Fruit fly (Drosophila melanogaster) whole organism, prepupa: ENCODE results near the gene CG13841.

Experiments used
- CG4318 ChIP-seq: fragments of 200-800 bp; sonication (Bioruptor generic); optimal IDR thresholded peaks from 3 replicates; lab custom pipeline; 2017; ENCODE audit warnings: missing biosample characterization, mild to moderate bottlenecking, missing genetic modification characterization
- CG6276 ChIP-seq: fragments of 200-800 bp; sonication (Bioruptor generic); optimal IDR thresholded peaks from 2 replicates; lab custom pipeline; 2017; ENCODE audit warnings: missing biosample characterization, mild to moderate bottlenecking, missing genetic modification characterization
- CG7368 ChIP-seq: fragments of 200-800 bp; sonication (Bioruptor generic); optimal IDR thresholded peaks from 3 replicates; lab custom pipeline; 2016; ENCODE audit warnings: missing biosample characterization, missing genetic modification characterization
- Eip75B ChIP-seq: fragments of 200-800 bp; sonication (Bioruptor generic); optimal IDR thresholded peaks from 3 replicates; lab custom pipeline; 2016; ENCODE audit warnings: missing biosample characterization, missing genetic modification characterization
- Gug ChIP-seq: fragments of 200-800 bp; sonication (Bioruptor generic); IDR thresholded peaks from 2 replicates; pipeline ENCODE4 v1.3.6; 2022; ENCODE audit warnings: missing biosample characterization, missing genetic modification characterization
- Hr39 ChIP-seq: fragments of 200-800 bp; sonication (Bioruptor generic); optimal IDR thresholded peaks from 2 replicates; lab custom pipeline; 2016; ENCODE audit warnings: missing biosample characterization, missing genetic modification characterization
- net ChIP-seq: fragments of 200-800 bp; sonication (Bioruptor generic); optimal IDR thresholded peaks from 3 replicates; lab custom pipeline; 2016; ENCODE audit warnings: missing biosample characterization, missing genetic modification characterization
- svp ChIP-seq: fragments of 200-800 bp; sonication (Bioruptor generic); peaks from one replicate; lab custom pipeline; 2016; ENCODE audit warnings: missing biosample characterization, missing genetic modification characterization
- topi ChIP-seq: fragments of 200-800 bp; sonication (Bioruptor generic); optimal IDR thresholded peaks from 3 replicates; lab custom pipeline; 2016; ENCODE audit warnings: missing biosample characterization, missing genetic modification characterization

DNA sequence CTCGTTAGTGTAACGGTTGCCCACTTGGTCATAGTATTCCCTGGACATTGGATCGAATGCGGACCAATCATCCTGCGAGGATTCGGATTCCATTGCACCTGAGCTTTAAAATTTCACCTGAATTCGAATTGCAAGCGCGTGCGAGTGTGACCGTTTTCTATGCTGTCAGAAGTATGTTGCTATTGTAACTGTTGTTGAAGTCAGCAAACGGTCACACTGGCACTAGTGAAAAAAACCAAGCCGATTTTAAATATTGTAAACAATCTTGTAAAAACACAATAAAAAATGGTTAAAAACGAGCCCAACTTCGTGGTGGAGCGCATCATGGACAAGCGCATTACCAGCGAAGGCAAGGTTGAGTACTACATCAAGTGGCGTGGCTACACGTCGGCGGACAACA is 22.1 kb downstream of the CG13841 start, which contains the start of the genes vret and HP1c:
- TF ChIP-seq Eip75B (GFP tag; lab: Kevin White, UChicago) (no peak), topi (GFP tag; lab: Kevin White, UChicago) (no peak), CG6276 (GFP tag; lab: Kevin White, UChicago) (no peak), Gug (no peak), svp (GFP tag; lab: Kevin White, UChicago) (no peak), CG4318 (no peak), CG7368 (GFP tag; lab: Kevin White, UChicago) (no peak), net (GFP tag; lab: Kevin White, UChicago) (no peak), Hr39 (GFP tag; lab: Kevin White, UChicago) (no peak)
